Worm (Caenorhabditis elegans) whole organism, L4 larva: Measurements from ENCODE around the gene sox-2.
A peak's percentile ranks its signal among the peaks of the same experiment; 100 is the strongest.

Source experiments
- D1046.2 ChIP-seq: fragments of 200-800 bp; sonication (Bioruptor generic); IDR thresholded peaks from 2 replicates; pipeline ENCODE4 v1.3.6; 2022; ENCODE audit warnings: missing genetic modification characterization, missing compliant biosample characterization
- F26F4.8 ChIP-seq: fragments of 200-800 bp; sonication (Bioruptor generic); conservative IDR thresholded peaks from 2 replicates; pipeline ENCODE4 v1.3.6; 2022; ENCODE audit warnings: missing genetic modification characterization, missing compliant biosample characterization
- R02D3.7 ChIP-seq: fragments of 150-350 bp; sonication (generic microtip); optimal IDR thresholded peaks from 3 replicates; lab custom pipeline; 2014; ENCODE audit warnings: missing biosample characterization, missing genetic modification characterization
- T20F7.1 ChIP-seq: fragments of 200-800 bp; sonication (Bioruptor generic); optimal IDR thresholded peaks from 2 replicates; lab custom pipeline; 2018; ENCODE audit warnings: mild to moderate bottlenecking, missing genetic modification characterization, missing compliant biosample characterization
- T26A8.4 ChIP-seq: fragments of 200-800 bp; sonication (Bioruptor generic); IDR thresholded peaks from 2 replicates; pipeline ENCODE4 v1.3.6; 2022; ENCODE audit warnings: missing genetic modification characterization, missing compliant biosample characterization
- aly-2 ChIP-seq: sonication (generic microtip); optimal IDR thresholded peaks from 2 replicates; lab custom pipeline; 2018; ENCODE audit warnings: missing biosample characterization, missing genetic modification characterization
- ctbp-1 ChIP-seq: fragments of 200-800 bp; sonication (Bioruptor generic); IDR thresholded peaks from 2 replicates; pipeline ENCODE4 v1.3.6; 2022; ENCODE audit warnings: missing genetic modification reagents, missing genetic modification characterization, missing compliant biosample characterization
- daf-16 ChIP-seq, 3 experiments: sonication (generic microtip); optimal IDR thresholded peaks; 2 replicates each; lab custom pipeline; 2016 to 2017; ENCODE audit warnings: missing genetic modification characterization in 3 of 3, missing genetic modification reagents in 3 of 3, mild to moderate bottlenecking in 2 of 3, missing compliant biosample characterization in 2 of 3, missing biosample characterization in 1 of 3, moderate library complexity in 1 of 3
- dmd-6 ChIP-seq: fragments of 200-800 bp; sonication (Bioruptor generic); IDR thresholded peaks from 2 replicates; pipeline ENCODE4 v1.3.6; 2022; ENCODE audit warnings: missing genetic modification reagents, missing genetic modification characterization, missing compliant biosample characterization
- dmd-8 ChIP-seq: fragments of 200-800 bp; sonication (Bioruptor generic); IDR thresholded peaks from 2 replicates; pipeline ENCODE4 v1.3.6; 2022; ENCODE audit warnings: missing genetic modification characterization, missing compliant biosample characterization
- dmd-9 ChIP-seq: fragments of 200-800 bp; sonication (Bioruptor generic); IDR thresholded peaks from 2 replicates; pipeline ENCODE4 v1.3.6; 2022; ENCODE audit warnings: missing genetic modification reagents, missing genetic modification characterization, missing compliant biosample characterization
- dpl-1 ChIP-seq: fragments of 150-350 bp; optimal IDR thresholded peaks from 2 replicates; lab custom pipeline; 2014; ENCODE audit warnings: missing biosample characterization, missing genetic modification reagents, missing genetic modification characterization
- dve-1 ChIP-seq: sonication (generic microtip); optimal IDR thresholded peaks from 2 replicates; lab custom pipeline; 2017; ENCODE audit warnings: antibody characterized with exemption, mild to moderate bottlenecking, missing genetic modification characterization, missing compliant biosample characterization; ENCODE audit not compliant: insufficient read depth
- egl-27 ChIP-seq: sonication (generic microtip); optimal IDR thresholded peaks from 3 replicates; lab custom pipeline; 2017; ENCODE audit warnings: missing biosample characterization, missing genetic modification reagents, missing genetic modification characterization
- fos-1 ChIP-seq: fragments of 150-350 bp; optimal IDR thresholded peaks from 2 replicates; lab custom pipeline; 2014; ENCODE audit warnings: missing biosample characterization, missing genetic modification characterization
- hlh-30 ChIP-seq: sonication (generic microtip); optimal IDR thresholded peaks from 2 replicates; lab custom pipeline; 2017; ENCODE audit warnings: antibody characterized with exemption, mild to moderate bottlenecking, missing genetic modification characterization, missing compliant biosample characterization; ENCODE audit not compliant: insufficient read depth
- lim-7 ChIP-seq: fragments of 200-800 bp; sonication (Bioruptor generic); IDR thresholded peaks from 2 replicates; pipeline ENCODE4 v1.3.6; 2022; ENCODE audit warnings: missing genetic modification characterization, missing compliant biosample characterization
- lin-38 ChIP-seq: fragments of 200-800 bp; sonication (Bioruptor generic); IDR thresholded peaks from 2 replicates; pipeline ENCODE4 v1.3.6; 2022; ENCODE audit warnings: missing genetic modification reagents, missing genetic modification characterization, missing compliant biosample characterization
- lin-39 ChIP-seq: fragments of 150-350 bp; optimal IDR thresholded peaks from 2 replicates; lab custom pipeline; 2014; ENCODE audit warnings: missing biosample characterization, missing genetic modification reagents, missing genetic modification characterization
- madf-9 ChIP-seq: fragments of 200-800 bp; sonication (Bioruptor generic); conservative IDR thresholded peaks from 2 replicates; pipeline ENCODE4 v1.3.6; 2022; ENCODE audit warnings: missing genetic modification reagents, missing genetic modification characterization, missing compliant biosample characterization
- mdl-1 ChIP-seq, 2 experiments: fragments of 150-350 bp in 1 of 2; sonication (generic microtip) in 1 of 2; optimal IDR thresholded peaks; 2 replicates each; lab custom pipeline; 2014 to 2017; ENCODE audit warnings: missing biosample characterization in 2 of 2, missing genetic modification characterization in 2 of 2
- nhr-11 ChIP-seq: fragments of 150-350 bp; optimal IDR thresholded peaks from 2 replicates; lab custom pipeline; 2014; ENCODE audit warnings: missing biosample characterization, missing genetic modification characterization
- nhr-28 ChIP-seq: fragments of 150-350 bp; optimal IDR thresholded peaks from 2 replicates; lab custom pipeline; 2014; ENCODE audit warnings: missing biosample characterization, missing genetic modification characterization
- nhr-77 ChIP-seq: fragments of 150-350 bp; optimal IDR thresholded peaks from 2 replicates; lab custom pipeline; 2014; ENCODE audit warnings: missing biosample characterization, missing genetic modification characterization
- pqm-1 ChIP-seq: sonication (generic microtip); optimal IDR thresholded peaks from 2 replicates; lab custom pipeline; 2017; ENCODE audit warnings: missing biosample characterization, missing genetic modification characterization
- rbr-2 ChIP-seq: sonication (generic microtip); optimal IDR thresholded peaks from 2 replicates; lab custom pipeline; 2016; ENCODE audit warnings: missing genotype, missing genetic modification characterization, missing compliant biosample characterization
- saeg-2 ChIP-seq: fragments of 200-800 bp; sonication (Bioruptor generic); IDR thresholded peaks from 2 replicates; pipeline ENCODE4 v1.3.6; 2022; ENCODE audit warnings: missing genetic modification reagents, missing genetic modification characterization, missing compliant biosample characterization
- set-16 ChIP-seq: fragments of 200-800 bp; sonication (Bioruptor generic); IDR thresholded peaks from 2 replicates; pipeline ENCODE4 v1.3.6; 2022; ENCODE audit warnings: missing genetic modification reagents, missing genetic modification characterization, missing compliant biosample characterization
- spr-1 ChIP-seq: sonication (generic microtip); optimal IDR thresholded peaks from 2 replicates; lab custom pipeline; 2016; ENCODE audit warnings: mild to moderate bottlenecking, missing genetic modification characterization, missing compliant biosample characterization
- unc-62 ChIP-seq, 3 experiments: fragments of 150-350 bp in 1 of 3; sonication (generic microtip); optimal IDR thresholded peaks in 2 of 3; peaks in 1 of 3; 1 replicate in 1 of 3; 2 replicates in 2 of 3; lab custom pipeline; 2014 to 2017; ENCODE audit warnings: missing biosample characterization in 3 of 3, missing genetic modification characterization in 3 of 3, missing genetic modification reagents in 3 of 3, missing genotype in 1 of 3
- zag-1 ChIP-seq: fragments of 150-350 bp; optimal IDR thresholded peaks from 2 replicates; lab custom pipeline; 2014; ENCODE audit warnings: missing biosample characterization, missing genetic modification characterization
- zfp-2 ChIP-seq: sonication (generic microtip); optimal IDR thresholded peaks from 2 replicates; lab custom pipeline; 2016; ENCODE audit warnings: mild to moderate bottlenecking, missing genetic modification characterization, missing compliant biosample characterization
- zfp-3 ChIP-seq: fragments of 200-800 bp; sonication (Bioruptor generic); conservative IDR thresholded peaks from 2 replicates; pipeline ENCODE4 v1.3.6; 2022; ENCODE audit warnings: missing genetic modification reagents, missing genetic modification characterization, missing compliant biosample characterization
- zip-11 ChIP-seq: fragments of 200-800 bp; sonication (Bioruptor generic); IDR thresholded peaks from 2 replicates; pipeline ENCODE4 v1.3.6; 2022; ENCODE audit warnings: missing genetic modification characterization, missing compliant biosample characterization

sox-2 gene

DNA sequence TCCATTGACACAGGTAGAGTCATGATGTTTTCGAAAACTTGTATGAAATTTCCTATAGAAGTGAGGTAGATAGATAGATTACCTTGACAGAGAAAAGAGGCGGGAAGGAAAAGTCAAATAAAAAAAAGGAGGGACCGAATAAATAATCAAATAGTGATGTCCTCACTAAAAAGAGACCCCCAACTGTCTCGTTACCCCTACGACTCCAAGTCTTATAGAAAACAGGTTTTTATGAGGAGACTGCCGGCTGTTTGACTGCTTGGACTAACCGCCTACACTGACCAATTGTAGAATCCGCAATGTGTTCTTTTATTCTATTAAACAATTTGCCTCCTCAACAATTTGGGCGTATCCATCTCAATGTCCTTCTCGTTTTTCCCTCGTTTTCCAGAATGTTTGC, 25.6 kb downstream of the sox-2 start, which contains the start of gene C01C10.2:
TSS of gene C01C10.2 (minus strand) at position 170 of the 400 bp plus-strand sequence.
- TF ChIP-seq nhr-28 (no peak), zfp-3 (GFP tag; lab: Robert Waterston, UW) (no peak), daf-16 (GFP tag; optimal IDR thresholded peaks at IDR 0.05; lab: Kevin White, UChicago) (no peak), daf-16 (tag; optimal IDR thresholded peaks at IDR 0.05; lab: Kevin White, UChicago) (no peak), dve-1 (no peak), rbr-2 (tag; lab: Kevin White, UChicago) (no peak), unc-62 (GFP tag; optimal IDR thresholded peaks at IDR 0.05 in 1 of 2; lab: Kevin White, UChicago) (peak in 1 of 2 experiments; percentile 25), unc-62 (tag; optimal IDR thresholded peaks at IDR 0.05; lab: Kevin White, UChicago) (no peak), T20F7.1 (GFP tag; lab: Kevin White, UChicago) (no peak)
- TF ChIP-seq, all 104 proteins: peak for 1

DNA sequence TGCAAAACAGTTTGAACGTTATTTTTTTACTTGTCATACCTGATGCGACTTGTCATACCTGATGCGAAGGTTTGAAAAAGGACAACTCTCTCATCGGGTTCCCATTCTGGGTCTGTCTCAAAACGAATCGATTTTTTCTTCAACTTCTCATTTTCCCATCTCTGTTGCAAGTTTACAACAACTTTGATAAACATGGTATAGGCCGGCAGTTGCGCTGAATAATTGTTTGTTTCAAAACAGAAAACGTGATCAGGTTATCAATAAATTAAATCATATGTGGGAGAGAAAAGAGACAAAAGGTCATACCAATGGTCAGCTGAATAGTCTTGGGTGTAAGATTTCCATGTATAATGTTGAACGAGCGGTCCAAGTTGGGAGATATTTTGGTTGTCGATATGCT, 26.6 kb downstream of the sox-2 start:
- TF ChIP-seq egl-27 (tag; lab: Kevin White, UChicago) (no peak), dpl-1 (GFP tag; lab: Kevin White, UChicago) (no peak), saeg-2 (GFP tag; lab: Robert Waterston, UW) (no peak), D1046.2 (GFP tag; lab: Robert Waterston, UW) (no peak), nhr-77 (tag; lab: Kevin White, UChicago) (no peak), zip-11 (no peak), mdl-1 (tag; optimal IDR thresholded peaks at IDR 0.05; lab: Kevin White, UChicago) (no peak), spr-1 (tag; lab: Kevin White, UChicago) (no peak), unc-62 (GFP tag; optimal IDR thresholded peaks at IDR 0.05 in 1 of 2; lab: Kevin White, UChicago) (peak in 1 of 2 experiments; percentile 76), unc-62 (tag; optimal IDR thresholded peaks at IDR 0.05; lab: Kevin White, UChicago) (no peak), dmd-8 (GFP tag; lab: Robert Waterston, UW) (no peak), set-16 (no peak), hlh-30 (tag; lab: Kevin White, UChicago) (peak; percentile 74), nhr-11 (tag; lab: Kevin White, UChicago) (no peak)

- TF ChIP-seq daf-16 (GFP tag; optimal IDR thresholded peaks at IDR 0.05; lab: Kevin White, UChicago) (no peak), daf-16 (tag; optimal IDR thresholded peaks at IDR 0.05; lab: Kevin White, UChicago) (no peak), unc-62 (GFP tag; optimal IDR thresholded peaks at IDR 0.05 in 1 of 2; lab: Kevin White, UChicago) (no peak), unc-62 (tag; optimal IDR thresholded peaks at IDR 0.05; lab: Kevin White, UChicago) (no peak), lin-39 (tag; lab: Kevin White, UChicago) (no peak), dmd-9 (no peak), F26F4.8 (GFP tag; lab: Robert Waterston, UW) (no peak)
Observed at ce11 chrX:7433269-7433668, 30.3 kb downstream of the sox-2 start, which contains the start of gene clc-5. Gene clc-5 (plus strand): TSS chrX:7433569.

DNA sequence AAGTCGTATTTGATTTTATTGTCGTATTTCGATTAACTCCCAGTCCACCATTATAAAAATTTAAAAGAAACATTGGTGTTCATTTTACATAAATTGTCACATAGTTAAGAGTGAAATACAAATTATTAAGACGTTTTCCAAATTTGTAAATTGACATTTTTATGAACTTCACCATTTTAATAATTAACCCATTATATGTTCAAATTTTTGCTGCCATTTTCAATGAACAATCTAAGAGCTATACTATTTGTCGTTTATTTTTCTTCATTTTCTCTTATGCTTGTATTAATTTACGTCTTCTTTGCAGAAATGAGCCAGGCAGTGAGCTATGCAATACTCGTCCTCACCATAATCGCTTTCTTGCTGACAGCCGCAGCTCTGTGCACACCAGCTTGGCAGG, 32.4 kb downstream of the sox-2 start, which contains the start of gene clc-2:
TSS of gene clc-2 (plus strand) at position 301 of the 400 bp plus-strand sequence.
- TF ChIP-seq aly-2 (tag; lab: Kevin White, UChicago) (no peak), pqm-1 (tag; lab: Kevin White, UChicago) (no peak), zag-1 (tag; lab: Kevin White, UChicago) (no peak), mdl-1 (tag; optimal IDR thresholded peaks at IDR 0.05; lab: Kevin White, UChicago) (no peak), dve-1 (no peak), lin-38 (GFP tag; lab: Robert Waterston, UW) (no peak), T26A8.4 (no peak), unc-62 (GFP tag; optimal IDR thresholded peaks at IDR 0.05 in 1 of 2; lab: Kevin White, UChicago) (no peak), unc-62 (tag; optimal IDR thresholded peaks at IDR 0.05; lab: Kevin White, UChicago) (no peak), dmd-6 (no peak), zfp-2 (no peak), dmd-8 (GFP tag; lab: Robert Waterston, UW) (no peak), ctbp-1 (GFP tag; lab: Robert Waterston, UW) (no peak), fos-1 (tag; lab: Kevin White, UChicago) (no peak), R02D3.7 (tag; lab: Kevin White, UChicago) (no peak), madf-9 (GFP tag; lab: Robert Waterston, UW) (no peak), lim-7 (GFP tag; lab: Robert Waterston, UW) (no peak)
